Worm (Caenorhabditis elegans) whole organism, late embryonic: ENCODE results near the gene C33H5.16.

ENCODE experiments used
- ahr-1 ChIP-seq: sonication (generic microtip); optimal IDR thresholded peaks from 2 replicates; lab custom pipeline; 2016; ENCODE audit warnings: missing genetic modification characterization, missing compliant biosample characterization
- ama-1 ChIP-seq: fragments of 150-350 bp; optimal IDR thresholded peaks from 2 replicates; lab custom pipeline; 2014
- ceh-31 ChIP-seq: sonication (generic microtip); optimal IDR thresholded peaks from 2 replicates; lab custom pipeline; 2016; ENCODE audit warnings: missing genetic modification characterization, missing compliant biosample characterization
- elt-4 ChIP-seq: sonication (generic microtip); optimal IDR thresholded peaks from 2 replicates; lab custom pipeline; 2016; ENCODE audit warnings: missing genetic modification characterization, missing compliant biosample characterization
- eyg-1 ChIP-seq: sonication (generic microtip); optimal IDR thresholded peaks from 2 replicates; lab custom pipeline; 2016; ENCODE audit warnings: missing genotype, missing genetic modification characterization, missing compliant biosample characterization
- lin-11 ChIP-seq: fragments of 200-800 bp; sonication (Bioruptor generic); optimal IDR thresholded peaks from 2 replicates; lab custom pipeline; 2018; ENCODE audit warnings: mild to moderate bottlenecking, missing genetic modification characterization, missing compliant biosample characterization
- pha-4 ChIP-seq: fragments of 150-350 bp; optimal IDR thresholded peaks from 2 replicates; lab custom pipeline; 2018; ENCODE audit warnings: missing biosample characterization, missing genetic modification reagents, missing genetic modification characterization
- sdc-2 ChIP-seq: sonication (generic microtip); optimal IDR thresholded peaks from 2 replicates; lab custom pipeline; 2016; ENCODE audit warnings: missing genotype, missing genetic modification characterization, missing compliant biosample characterization

DNA sequence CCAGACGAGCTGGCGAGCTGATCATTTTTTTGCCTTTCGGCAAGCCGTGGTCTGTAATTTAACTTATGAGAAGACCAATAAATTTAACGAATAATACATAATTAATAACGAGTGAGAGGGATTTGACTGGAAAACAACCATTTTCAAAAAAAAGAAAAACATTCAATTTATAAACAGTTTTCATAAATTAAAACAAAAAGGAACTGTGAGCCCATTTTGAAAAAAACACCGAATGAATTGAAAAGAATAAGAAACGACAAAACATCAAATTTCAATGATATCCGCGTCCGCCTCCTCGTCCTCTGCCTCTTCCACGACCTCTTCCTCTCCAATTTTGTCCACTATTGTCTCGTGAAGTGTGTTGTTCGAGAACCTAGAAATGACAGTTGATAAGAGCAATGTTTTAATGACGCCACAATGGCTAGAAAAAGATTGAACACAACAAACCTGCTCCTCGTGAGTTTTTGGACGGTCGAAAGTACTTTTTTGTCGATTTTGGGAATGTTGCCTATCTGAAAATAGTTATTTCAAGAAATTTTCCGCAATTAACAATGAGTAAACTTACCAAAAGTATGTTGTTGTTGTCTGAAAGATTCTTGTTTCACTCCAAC lies 19.2 kb downstream of the C33H5.16 start, which contains the start of gene tag-321:
- TF ChIP-seq lin-11 (no peak), eyg-1 (no peak), ceh-31 (tag; lab: Kevin White, UChicago) (no peak), ahr-1 (tag; lab: Kevin White, UChicago) (no peak), elt-4 (tag; lab: Kevin White, UChicago) (no peak), pha-4 (tag; lab: Kevin White, UChicago) (no peak), sdc-2 (no peak), ama-1 (no peak)
